Worm (Caenorhabditis elegans): Measurements from ENCODE around the gene C53B7.2.
A peak's percentile ranks its signal among the peaks of the same experiment; 100 is the strongest.

Gene C53B7.2

DNA sequence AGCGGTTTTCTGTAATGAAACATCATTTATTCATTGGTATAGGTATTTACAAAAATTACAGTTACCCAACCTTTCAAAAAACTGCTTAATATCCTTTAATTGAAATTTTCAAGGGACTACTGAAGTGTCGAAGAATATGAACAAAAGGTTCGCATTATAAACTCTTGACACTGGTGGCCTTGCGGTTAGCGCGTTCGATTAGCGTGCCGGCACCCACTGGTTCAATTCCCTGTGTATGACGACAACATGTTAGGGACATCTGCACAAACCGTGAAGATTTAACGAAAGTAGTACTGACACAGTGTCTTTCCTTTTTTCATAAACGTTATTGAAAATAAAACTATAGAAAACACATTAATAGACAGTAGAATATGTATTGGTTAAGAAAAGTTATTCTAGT lies 21.7 kb downstream of the C53B7.2 start (continued):
- TF ChIP-seq tbx-9 (tag; optimal IDR thresholded peaks at IDR 0.05; ENCODE audit: borderline replicate concordance) (no peak), hlh-12 (tag; optimal IDR thresholded peaks at IDR 0.05) (peak; percentile 73), F37B4.10 (GFP tag; IDR thresholded peaks at IDR 0.05) (0 out of 2 replicates have a peak, but pooled peaks have one; percentile 42), atf-7 (tag; optimal IDR thresholded peaks at IDR 0.05) (peak; percentile 58), madf-3 (GFP tag; IDR thresholded peaks at IDR 0.05) (peak; percentile 75; the same call in 1 of the 2 replicates), xnd-1 (tag; optimal IDR thresholded peaks at IDR 0.05) (no peak), B0261.1 (tag; optimal IDR thresholded peaks at IDR 0.05) (peak; percentile 89), attf-6 (GFP tag; IDR thresholded peaks at IDR 0.05) (peak; percentile 79), nhr-179 (tag; optimal IDR thresholded peaks at IDR 0.05) (peak; percentile 79), ZK185.1 (tag; optimal IDR thresholded peaks at IDR 0.05; ENCODE audit: poor library complexity, severe bottlenecking) (peak; percentile 65), D2030.7 (GFP tag; IDR thresholded peaks at IDR 0.05) (peak; percentile 88), mcd-1 (GFP tag; IDR thresholded peaks at IDR 0.05) (no peak; the same call in 1 of the 2 replicates), K11D2.4 (GFP tag; IDR thresholded peaks at IDR 0.05) (0 out of 2 replicates have a peak, but pooled peaks have one; percentile 47), hmg-20 (GFP tag; IDR thresholded peaks at IDR 0.05) (peak; percentile 84), ztf-22 (GFP tag; optimal IDR thresholded peaks at IDR 0.05) (peak; percentile 65), ztf-26 (tag; optimal IDR thresholded peaks at IDR 0.05) (peak; percentile 65), F52B5.7 (tag; optimal IDR thresholded peaks at IDR 0.05) (peak; percentile 84), mxl-1 (tag; optimal IDR thresholded peaks at IDR 0.05) (peak; percentile 88), pbrm-1 (GFP tag; IDR thresholded peaks at IDR 0.05) (peak; percentile 83), dpff-1 (tag; optimal IDR thresholded peaks at IDR 0.05) (no peak), ama-1 (optimal IDR thresholded peaks at IDR 0.05) (no peak), ama-1 (GFP tag; optimal IDR thresholded peaks at IDR 0.05) (peak in 1 of 2 experiments; percentile 94), F33H1.4 (GFP tag; IDR thresholded peaks at IDR 0.05) (no peak), F49E8.2 (tag; optimal IDR thresholded peaks at IDR 0.05; ENCODE audit: insufficient read depth) (peak; percentile 14), cebp-2 (GFP tag; IDR thresholded peaks at IDR 0.05) (peak; percentile 93), egl-18 (GFP tag; IDR thresholded peaks at IDR 0.05) (no peak), madf-6 (GFP tag; IDR thresholded peaks at IDR 0.05) (peak; percentile 73), akir-1 (GFP tag; optimal IDR thresholded peaks at IDR 0.05) (no peak), mel-28 (tag; optimal IDR thresholded peaks at IDR 0.05; ENCODE audit: borderline replicate concordance) (no peak), tlf-1 (GFP tag; optimal IDR thresholded peaks at IDR 0.05) (peak; percentile 54), him-1 (tag; optimal IDR thresholded peaks at IDR 0.05) (peak; percentile 93), ets-4 (GFP tag; optimal IDR thresholded peaks at IDR 0.05) (peak; percentile 61), tbp1 (GFP tag; optimal IDR thresholded peaks at IDR 0.05) (peak; percentile 94), snpc-1.3 (tag; optimal IDR thresholded peaks at IDR 0.05; ENCODE audit: insufficient read depth) (peak; percentile 86), C06A6.2 (GFP tag; conservative IDR thresholded peaks at IDR 0.05) (no peak; the same call in 1 of the 2 replicates), ceh-100 (GFP tag; IDR thresholded peaks at IDR 0.05) (no peak; the same call in none of the 2 replicates), F10E7.11 (tag; optimal IDR thresholded peaks at IDR 0.05) (peak; percentile 60), F23B12.7 (tag; optimal IDR thresholded peaks at IDR 0.05; ENCODE audit: insufficient read depth) (peak; percentile 57), B0336.3 (GFP tag; IDR thresholded peaks at IDR 0.05) (no peak; the same call in none of the 2 replicates), sea-2 (GFP tag; IDR thresholded peaks at IDR 0.05) (no peak), mes-4 (tag; optimal IDR thresholded peaks at IDR 0.05) (peak; percentile 91), hrde-1 (tag; optimal IDR thresholded peaks at IDR 0.05; ENCODE audit: borderline replicate concordance) (peak; percentile 82), Y95B8A.8 (GFP tag; IDR thresholded peaks at IDR 0.05) (peak; percentile 68; the same call in 1 of the 2 replicates), zim-3 (tag; optimal IDR thresholded peaks at IDR 0.05) (peak; percentile 91), Y53G8AR.9 (GFP tag; conservative IDR thresholded peaks at IDR 0.05) (peak; percentile 84), repo-1 (tag; optimal IDR thresholded peaks at IDR 0.05) (peak; percentile 72), nhr-27 (tag; optimal IDR thresholded peaks at IDR 0.05) (peak; percentile 64), Y56A3A.18 (GFP tag; IDR thresholded peaks at IDR 0.05) (peak; percentile 97), lin-40 (tag; optimal IDR thresholded peaks at IDR 0.05) (peak; percentile 57)
